Worm (Caenorhabditis elegans) whole organism, early embryonic: ENCODE measurements around the gene C09G5.13.

ENCODE experiments used
- ama-1 ChIP-seq: fragments of 150-350 bp; optimal IDR thresholded peaks from 2 replicates; lab custom pipeline; 2014
- hmg-4 ChIP-seq: fragments of 200-800 bp; sonication (Bioruptor generic); optimal IDR thresholded peaks from 2 replicates; lab custom pipeline; 2018; ENCODE audit warnings: mild to moderate bottlenecking, missing genetic modification characterization, missing compliant biosample characterization
- hnd-1 ChIP-seq: sonication (generic microtip); optimal IDR thresholded peaks from 2 replicates; lab custom pipeline; 2016; ENCODE audit warnings: missing genetic modification characterization, missing compliant biosample characterization
- pes-1 ChIP-seq: fragments of 200-800 bp; sonication (Bioruptor generic); IDR thresholded peaks from 2 replicates; pipeline ENCODE4 v1.3.6; 2022; ENCODE audit warnings: missing genetic modification reagents, missing genetic modification characterization, missing compliant biosample characterization

DNA sequence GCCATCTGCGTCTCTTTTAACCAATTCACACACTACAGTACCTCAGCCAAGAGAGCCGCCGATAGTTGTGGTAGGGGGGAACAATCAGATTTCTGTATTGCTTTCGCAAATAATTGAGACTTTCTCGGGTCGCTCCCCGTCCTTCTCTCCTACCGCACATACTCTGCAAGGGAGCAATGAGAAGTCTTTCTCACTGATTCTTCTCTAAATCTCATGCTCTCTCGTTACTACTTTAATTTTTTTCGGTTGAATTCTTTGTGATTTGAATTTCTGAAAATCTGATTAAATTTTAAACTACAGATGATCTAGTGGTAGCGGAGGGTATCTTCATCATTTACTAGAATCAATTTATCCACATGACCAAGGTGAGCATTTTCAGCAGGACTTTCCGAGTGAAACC is 41.9 kb upstream of the C09G5.13 start, which contains the start of gene ptb-1:
- TF ChIP-seq ama-1 (lab: Kevin White, UChicago) (no peak), hnd-1 (tag; lab: Kevin White, UChicago) (no peak), hmg-4 (GFP tag; lab: Kevin White, UChicago) (no peak), pes-1 (GFP tag; lab: Robert Waterston, UW) (no peak)
